Fruit fly (Drosophila melanogaster): ENCODE data around the gene CG34124.
A peak's percentile ranks its signal among the peaks of the same experiment; 100 is the strongest.

The CG34124 gene

dm6 chr2L:4968767-4969166, 10.6 kb downstream of the CG34124 start, which contains the start of the genes Scox and Polr1C:
TSS of gene Scox (minus strand) at chr2L:4968935.
TSS of gene Polr1C (plus strand) at chr2L:4969004.
- no peak for TF ChIP-seq CG8301 (tag; optimal IDR thresholded peaks at IDR 0.05)
- no peak for TF ChIP-seq CG4496 (GFP tag; IDR thresholded peaks at IDR 0.05)
- no peak for TF ChIP-seq CG15710 (tag; optimal IDR thresholded peaks at IDR 0.05)
- TF ChIP-seq CG13204 (GFP tag; optimal IDR thresholded peaks at IDR 0.05): no peak
- no peak for TF ChIP-seq rn (GFP tag; IDR thresholded peaks at IDR 0.05)

dm6 chr2L:4971329-4971798, 13.2 kb downstream of the CG34124 start, which contains the start of gene CG14043:
TSS of gene CG14043 (plus strand) at chr2L:4971702.
- no peak for TF ChIP-seq CG34367 (tag; optimal IDR thresholded peaks at IDR 0.05)
- no peak for TF ChIP-seq CG10348 (GFP tag; IDR thresholded peaks at IDR 0.05)
- TF ChIP-seq CG8159 (tag; optimal IDR thresholded peaks at IDR 0.05): no peak
- TF ChIP-seq Pif1B (GFP tag; optimal IDR thresholded peaks at IDR 0.05): no peak
- TF ChIP-seq CG13204 (GFP tag; optimal IDR thresholded peaks at IDR 0.05): no peak
- no peak for TF ChIP-seq Pif1A (GFP tag; optimal IDR thresholded peaks at IDR 0.05)
- TF ChIP-seq Snoo (tag; optimal IDR thresholded peaks at IDR 0.05): no peak
- TF ChIP-seq fd96Ca (GFP tag; IDR thresholded peaks at IDR 0.05): no peak
- TF ChIP-seq CG9948 (tag; optimal IDR thresholded peaks at IDR 0.05): no peak
- TF ChIP-seq CG32121 (GFP tag; IDR thresholded peaks at IDR 0.05): no peak
- TF ChIP-seq CG17806 (tag; optimal IDR thresholded peaks at IDR 0.05): no peak
- TF ChIP-seq Ets98B (GFP tag; IDR thresholded peaks at IDR 0.05): no peak

dm6 chr2L:4973731-4974415, 15.7 kb downstream of the CG34124 start, which contains the start of gene mRpL28:
TSS of gene mRpL28 (plus strand) at chr2L:4973976.
- TF ChIP-seq fd96Ca (GFP tag; IDR thresholded peaks at IDR 0.05) (peak; percentile 18; the same call in 1 of the 3 replicates), EcR (GFP tag; optimal IDR thresholded peaks at IDR 0.05) (peak; percentile 70), Pif1A (GFP tag; optimal IDR thresholded peaks at IDR 0.05) (no peak), CG10348 (GFP tag; IDR thresholded peaks at IDR 0.05) (no peak), CG9948 (tag; optimal IDR thresholded peaks at IDR 0.05) (no peak), CG4496 (GFP tag; IDR thresholded peaks at IDR 0.05) (0 out of 3 replicates have a peak, but pooled peaks have one; percentile 24)

DNA sequence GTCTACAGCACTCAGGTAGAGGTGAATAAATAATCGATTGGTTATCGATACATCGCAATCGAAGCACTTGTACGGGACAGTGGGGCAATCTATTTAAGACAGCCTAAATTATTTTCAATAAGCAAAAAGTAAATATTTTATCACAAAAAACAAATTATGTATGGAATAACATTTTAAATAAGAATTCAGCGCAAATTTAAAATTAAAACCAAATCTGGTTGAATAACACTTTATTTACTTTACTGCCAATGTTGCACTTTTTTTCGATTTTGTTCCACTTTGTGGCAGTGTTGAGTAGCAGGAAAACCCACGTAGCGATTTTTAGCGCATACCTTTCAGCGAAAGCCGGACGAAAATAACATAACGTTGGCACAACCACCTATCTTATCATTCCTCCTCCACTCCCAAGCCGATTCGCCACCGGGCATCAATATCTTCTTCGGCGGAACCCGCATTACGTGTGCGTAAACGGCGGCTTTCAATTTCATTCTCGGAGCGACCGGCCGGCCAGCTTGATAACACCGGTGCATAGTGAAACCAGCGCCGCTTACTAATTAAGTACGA, 18.9 kb downstream of the CG34124 start, which contains the start of the genes Gmd and CG3792:
Gene Gmd, minus strand, starts transcription at position 36 of the 564 bp plus-strand sequence.
Gene CG3792, plus strand, starts transcription at position 325 of the 564 bp plus-strand sequence.
- peak; percentile 89 for TF ChIP-seq Snoo (tag; optimal IDR thresholded peaks at IDR 0.05)
- peak; percentile 91 for TF ChIP-seq CG17806 (tag; optimal IDR thresholded peaks at IDR 0.05)
- peak; percentile 92 for TF ChIP-seq CG8301 (tag; optimal IDR thresholded peaks at IDR 0.05)
- TF ChIP-seq EcR (GFP tag; optimal IDR thresholded peaks at IDR 0.05): peak; percentile 6
- TF ChIP-seq rn (GFP tag; IDR thresholded peaks at IDR 0.05): peak; percentile 87
- TF ChIP-seq CG32121 (GFP tag; IDR thresholded peaks at IDR 0.05): peak; percentile 95
- TF ChIP-seq CG13204 (GFP tag; optimal IDR thresholded peaks at IDR 0.05): no peak
- no peak for TF ChIP-seq CG14655 (GFP tag; optimal IDR thresholded peaks at IDR 0.05)
- TF ChIP-seq D1 (tag; optimal IDR thresholded peaks at IDR 0.05): no peak
- peak; percentile 89 for TF ChIP-seq CG9948 (tag; optimal IDR thresholded peaks at IDR 0.05)
- peak; percentile 87 for TF ChIP-seq CG10348 (GFP tag; IDR thresholded peaks at IDR 0.05)
- peak; percentile 87 for TF ChIP-seq CG15710 (tag; optimal IDR thresholded peaks at IDR 0.05)
- peak; percentile 85 for TF ChIP-seq CG34367 (tag; optimal IDR thresholded peaks at IDR 0.05)
- TF ChIP-seq fd96Ca (GFP tag; IDR thresholded peaks at IDR 0.05): peak; percentile 84
- peak; percentile 95 for TF ChIP-seq CG8159 (tag; optimal IDR thresholded peaks at IDR 0.05)
- TF ChIP-seq gl (tag; optimal IDR thresholded peaks at IDR 0.05): peak; percentile 81
- TF ChIP-seq Ets98B (GFP tag; IDR thresholded peaks at IDR 0.05): peak; percentile 94
- no peak for TF ChIP-seq Pif1B (GFP tag; optimal IDR thresholded peaks at IDR 0.05)
- no peak for TF ChIP-seq Pif1A (GFP tag; optimal IDR thresholded peaks at IDR 0.05)
- TF ChIP-seq CG12605 (GFP tag; IDR thresholded peaks at IDR 0.05): peak; percentile 89
- TF ChIP-seq CG4496 (GFP tag; IDR thresholded peaks at IDR 0.05): peak; percentile 97

DNA sequence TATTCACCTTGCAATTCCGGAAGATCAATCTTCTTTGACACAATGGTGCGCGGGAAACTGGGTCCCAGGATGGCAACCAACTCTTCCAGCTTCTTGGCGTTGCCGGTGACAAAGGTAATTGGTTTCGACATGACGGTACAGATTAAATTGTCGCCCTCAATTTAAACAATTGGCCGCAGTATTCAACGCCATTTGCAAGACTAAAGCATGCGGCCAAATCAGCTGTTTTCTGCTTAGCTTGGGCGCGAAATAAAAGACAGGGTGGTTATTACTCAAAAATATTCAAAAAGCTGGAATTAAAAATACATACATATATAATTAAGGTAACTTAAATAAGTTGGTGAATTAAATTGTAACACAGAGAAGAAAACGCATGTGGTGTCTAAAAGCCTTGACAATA, 20.9 kb downstream of the CG34124 start, which contains the start of gene CG8891:
Gene CG8891, minus strand, starts transcription at position 242 of the 400 bp plus-strand sequence.
- TF ChIP-seq CG12605 (GFP tag; IDR thresholded peaks at IDR 0.05): no peak
- TF ChIP-seq CG8159 (tag; optimal IDR thresholded peaks at IDR 0.05): no peak
- TF ChIP-seq CG15710 (tag; optimal IDR thresholded peaks at IDR 0.05): no peak
- no peak for TF ChIP-seq EcR (GFP tag; optimal IDR thresholded peaks at IDR 0.05)
- no peak for TF ChIP-seq CG13204 (GFP tag; optimal IDR thresholded peaks at IDR 0.05)
- TF ChIP-seq fd96Ca (GFP tag; IDR thresholded peaks at IDR 0.05): no peak
- no peak for TF ChIP-seq Pif1A (GFP tag; optimal IDR thresholded peaks at IDR 0.05)
- no peak for TF ChIP-seq CG34367 (tag; optimal IDR thresholded peaks at IDR 0.05)
- TF ChIP-seq CG10348 (GFP tag; IDR thresholded peaks at IDR 0.05): no peak
- no peak for TF ChIP-seq Ets98B (GFP tag; IDR thresholded peaks at IDR 0.05)
- TF ChIP-seq CG9948 (tag; optimal IDR thresholded peaks at IDR 0.05): no peak
- no peak for TF ChIP-seq Snoo (tag; optimal IDR thresholded peaks at IDR 0.05)
- no peak for TF ChIP-seq D1 (tag; optimal IDR thresholded peaks at IDR 0.05)
- TF ChIP-seq CG4496 (GFP tag; IDR thresholded peaks at IDR 0.05): no peak
- TF ChIP-seq CG17806 (tag; optimal IDR thresholded peaks at IDR 0.05): no peak
